Worm (Caenorhabditis elegans): ENCODE measurements around the gene cest-8.
A peak's percentile ranks its signal among the peaks of the same experiment; 100 is the strongest.

- no peak for TF ChIP-seq dao-5 (tag; optimal IDR thresholded peaks at IDR 0.05)
- no peak for TF ChIP-seq W03F9.2 (tag; optimal IDR thresholded peaks at IDR 0.05)
- TF ChIP-seq him-1 (tag; optimal IDR thresholded peaks at IDR 0.05), result peak; percentile 15
Measured at ce11 chrX:12198298-12198697, 21.2 kb upstream of the cest-8 start.
